Worm (Caenorhabditis elegans) whole organism, L1 larva: ENCODE data around the gene nstp-2.

Source experiments
- C04F5.9 ChIP-seq: sonication (generic microtip); optimal IDR thresholded peaks from 2 replicates; lab custom pipeline; 2016; ENCODE audit warnings: missing genetic modification characterization, missing compliant biosample characterization
- aha-1 ChIP-seq: fragments of 150-350 bp; optimal IDR thresholded peaks from 2 replicates; lab custom pipeline; 2014; ENCODE audit warnings: missing biosample characterization, missing genetic modification characterization
- blmp-1 ChIP-seq: fragments of 150-350 bp; optimal IDR thresholded peaks from 2 replicates; lab custom pipeline; 2014; ENCODE audit warnings: missing biosample characterization, missing genetic modification characterization
- ceh-8 ChIP-seq: fragments of 200-800 bp; sonication (Bioruptor generic); optimal IDR thresholded peaks from 2 replicates; lab custom pipeline; 2018; ENCODE audit warnings: mild to moderate bottlenecking, missing genetic modification characterization, moderate library complexity, missing compliant biosample characterization
- ceh-82 ChIP-seq, 3 experiments: fragments of 150-350 bp in 1 of 3; sonication (generic microtip) in 2 of 3; optimal IDR thresholded peaks; 2 replicates each; lab custom pipeline; 2014 to 2017; ENCODE audit warnings: missing biosample characterization in 3 of 3, missing genetic modification characterization in 3 of 3
- ceh-90 ChIP-seq: sonication (generic microtip); optimal IDR thresholded peaks from 2 replicates; lab custom pipeline; 2016; ENCODE audit warnings: missing genetic modification characterization, missing compliant biosample characterization
- ces-1 ChIP-seq: fragments of 150-350 bp; optimal IDR thresholded peaks from 2 replicates; lab custom pipeline; 2014; ENCODE audit warnings: missing biosample characterization, missing genetic modification reagents, missing genetic modification characterization
- dsc-1 ChIP-seq: sonication (generic microtip); optimal IDR thresholded peaks from 2 replicates; lab custom pipeline; 2016; ENCODE audit warnings: mild to moderate bottlenecking, missing genetic modification characterization, missing compliant biosample characterization
- efl-1 ChIP-seq, 4 experiments: fragments of 150-350 bp; optimal IDR thresholded peaks in 3 of 4; peaks in 1 of 4; 1 replicate in 1 of 4; 2 replicates in 3 of 4; lab custom pipeline; 2014; ENCODE audit warnings: missing biosample characterization in 2 of 4, missing genetic modification characterization in 2 of 4, missing genetic modification reagents in 2 of 4
- efl-3 ChIP-seq: fragments of 200-800 bp; sonication (Bioruptor generic); optimal IDR thresholded peaks from 2 replicates; lab custom pipeline; 2018; ENCODE audit warnings: mild to moderate bottlenecking, missing genetic modification characterization, missing compliant biosample characterization
- egl-13 ChIP-seq: sonication (generic microtip); optimal IDR thresholded peaks from 2 replicates; lab custom pipeline; 2016; ENCODE audit warnings: missing genotype, missing genetic modification reagents, missing genetic modification characterization, missing compliant biosample characterization
- egl-27 ChIP-seq, 2 experiments: fragments of 150-350 bp in 1 of 2; sonication (generic microtip); optimal IDR thresholded peaks; 3 replicates each; lab custom pipeline; 2017 to 2018; ENCODE audit warnings: missing biosample characterization in 2 of 2, missing genetic modification characterization in 2 of 2, missing genetic modification reagents in 2 of 2
- elt-3 ChIP-seq, 6 experiments: fragments of 150-350 bp in 1 of 6; sonication (generic microtip); optimal IDR thresholded peaks; 2 replicates each; lab custom pipeline; 2017 to 2018; ENCODE audit warnings: missing biosample characterization in 6 of 6, missing genetic modification characterization in 6 of 6, inconsistent platforms in 1 of 6
- fkh-10 ChIP-seq: sonication (generic microtip); optimal IDR thresholded peaks from 2 replicates; lab custom pipeline; 2017; ENCODE audit warnings: missing biosample characterization, missing genetic modification reagents, missing genetic modification characterization
- fkh-8 ChIP-seq: sonication (generic microtip); optimal IDR thresholded peaks from 2 replicates; lab custom pipeline; 2016; ENCODE audit warnings: mild to moderate bottlenecking, missing genetic modification characterization, missing compliant biosample characterization
- grh-1 ChIP-seq: fragments of 200-800 bp; sonication (Bioruptor generic); IDR thresholded peaks from 2 replicates; pipeline ENCODE4 v1.3.6; 2022; ENCODE audit warnings: missing genetic modification reagents, missing genetic modification characterization, missing compliant biosample characterization
- hpl-2 ChIP-seq: fragments of 150-350 bp; optimal IDR thresholded peaks from 2 replicates; lab custom pipeline; 2014; ENCODE audit warnings: missing biosample characterization, missing genetic modification reagents, missing genetic modification characterization
- irx-1 ChIP-seq: sonication (generic microtip); optimal IDR thresholded peaks from 2 replicates; lab custom pipeline; 2016; ENCODE audit warnings: missing genetic modification characterization, missing compliant biosample characterization
- isw-1 ChIP-seq: fragments of 200-800 bp; sonication (Bioruptor generic); IDR thresholded peaks from 2 replicates; pipeline ENCODE4 v1.3.6; 2022; ENCODE audit warnings: missing genetic modification characterization, missing compliant biosample characterization
- jun-1 ChIP-seq: fragments of 150-350 bp; optimal IDR thresholded peaks from 2 replicates; lab custom pipeline; 2014; ENCODE audit warnings: missing biosample characterization, missing genetic modification reagents, missing genetic modification characterization
- lin-13 ChIP-seq: fragments of 150-350 bp; optimal IDR thresholded peaks from 2 replicates; lab custom pipeline; 2014; ENCODE audit warnings: missing biosample characterization, missing genetic modification reagents, missing genetic modification characterization
- lin-14 ChIP-seq: fragments of 200-800 bp; sonication (Bioruptor generic); optimal IDR thresholded peaks from 2 replicates; lab custom pipeline; 2018; ENCODE audit warnings: mild to moderate bottlenecking, missing genetic modification characterization, moderate library complexity, missing compliant biosample characterization
- lin-15B ChIP-seq: fragments of 150-350 bp; sonication (generic microtip); optimal IDR thresholded peaks from 3 replicates; lab custom pipeline; 2014; ENCODE audit warnings: missing biosample characterization, missing genetic modification characterization
- lin-35 ChIP-seq, 2 experiments: fragments of 150-350 bp; optimal IDR thresholded peaks; 2 replicates each; lab custom pipeline; 2014; ENCODE audit warnings: missing biosample characterization in 2 of 2, missing genetic modification characterization in 2 of 2, missing genetic modification reagents in 2 of 2
- lsy-2 ChIP-seq, 2 experiments: fragments of 150-350 bp; optimal IDR thresholded peaks; 2 replicates each; lab custom pipeline; 2014; ENCODE audit warnings: missing biosample characterization in 2 of 2, missing genetic modification characterization in 2 of 2
- mep-1 ChIP-seq: fragments of 150-350 bp; optimal IDR thresholded peaks from 2 replicates; lab custom pipeline; 2014; ENCODE audit warnings: missing biosample characterization, missing genetic modification characterization
- nhr-20 ChIP-seq: sonication (generic microtip); optimal IDR thresholded peaks from 2 replicates; lab custom pipeline; 2016; ENCODE audit warnings: mild to moderate bottlenecking, missing genetic modification characterization, missing compliant biosample characterization
- nhr-28 ChIP-seq: fragments of 150-350 bp; optimal IDR thresholded peaks from 2 replicates; lab custom pipeline; 2014; ENCODE audit warnings: missing biosample characterization, missing genetic modification characterization
- nhr-71 ChIP-seq: sonication (generic microtip); optimal IDR thresholded peaks from 2 replicates; lab custom pipeline; 2016; ENCODE audit warnings: mild to moderate bottlenecking, missing genetic modification characterization, moderate library complexity, missing compliant biosample characterization
- nhr-85 ChIP-seq: sonication (generic microtip); peaks from one replicate; lab custom pipeline; 2016; ENCODE audit warnings: missing genetic modification characterization, inconsistent platforms, missing compliant biosample characterization
- pax-3 ChIP-seq: fragments of 200-800 bp; sonication (Bioruptor generic); optimal IDR thresholded peaks from 2 replicates; lab custom pipeline; 2018; ENCODE audit warnings: mild to moderate bottlenecking, missing genetic modification characterization, moderate library complexity, missing compliant biosample characterization
- rnt-1 ChIP-seq: sonication (generic microtip); optimal IDR thresholded peaks from 2 replicates; lab custom pipeline; 2016; ENCODE audit warnings: mild to moderate bottlenecking, missing genetic modification characterization, moderate library complexity, missing compliant biosample characterization
- snpc-4 ChIP-seq: fragments of 150-350 bp; optimal IDR thresholded peaks from 2 replicates; lab custom pipeline; 2014; ENCODE audit warnings: missing biosample characterization, missing genetic modification characterization
- snu-23 ChIP-seq: sonication (generic microtip); optimal IDR thresholded peaks from 2 replicates; lab custom pipeline; 2016; ENCODE audit warnings: missing genetic modification characterization, missing compliant biosample characterization
- sptf-1 ChIP-seq: fragments of 150-350 bp; optimal IDR thresholded peaks from 2 replicates; lab custom pipeline; 2014; ENCODE audit warnings: missing biosample characterization, missing genetic modification characterization
- swsn-7 ChIP-seq: sonication (generic microtip); optimal IDR thresholded peaks from 2 replicates; lab custom pipeline; 2016; ENCODE audit warnings: missing genetic modification characterization, missing compliant biosample characterization
- unc-130 ChIP-seq: fragments of 150-350 bp; optimal IDR thresholded peaks from 2 replicates; lab custom pipeline; 2017; ENCODE audit warnings: missing biosample characterization, missing genetic modification characterization, inconsistent platforms
- unc-30 ChIP-seq: sonication (generic microtip); optimal IDR thresholded peaks from 2 replicates; lab custom pipeline; 2017; ENCODE audit warnings: missing biosample characterization, missing genetic modification characterization
- unc-86 ChIP-seq: sonication (generic microtip); optimal IDR thresholded peaks from 2 replicates; lab custom pipeline; 2016; ENCODE audit warnings: missing genetic modification characterization, missing compliant biosample characterization
- vab-15 ChIP-seq: sonication (generic microtip); optimal IDR thresholded peaks from 2 replicates; lab custom pipeline; 2017; ENCODE audit warnings: missing genotype, mild to moderate bottlenecking, missing genetic modification characterization, missing compliant biosample characterization
- zip-4 ChIP-seq: fragments of 200-800 bp; sonication (Bioruptor generic); optimal IDR thresholded peaks from 2 replicates; lab custom pipeline; 2018; ENCODE audit warnings: mild to moderate bottlenecking, missing genetic modification characterization, moderate library complexity, missing compliant biosample characterization
- ztf-11 ChIP-seq, 2 experiments: sonication (generic microtip); optimal IDR thresholded peaks; 2 replicates each; lab custom pipeline; 2016 to 2017; ENCODE audit warnings: missing genetic modification characterization in 2 of 2, missing biosample characterization in 1 of 2, missing compliant biosample characterization in 1 of 2

nstp-2 gene

ce11 chrIV:6574343-6574742 lies 31.6 kb downstream of the nstp-2 start:
- TF ChIP-seq ceh-82 (tag; optimal IDR thresholded peaks at IDR 0.05; lab: Kevin White, UChicago): peak in 1 of 3 experiments; percentile 20
- TF ChIP-seq nhr-71 (tag; lab: Kevin White, UChicago): peak; percentile 26
- TF ChIP-seq lin-35 (GFP tag; optimal IDR thresholded peaks at IDR 0.05; lab: Kevin White, UChicago): peak in 1 of 2 experiments; percentile 31
- peak; percentile 9 for TF ChIP-seq dsc-1 (tag; lab: Kevin White, UChicago)
- TF ChIP-seq grh-1 (GFP tag; lab: Robert Waterston, UW): no peak
- TF ChIP-seq efl-1 (optimal IDR thresholded peaks at IDR 0.05; lab: Kevin White, UChicago): peak in 1 of 2 experiments; percentile 18
- TF ChIP-seq efl-1 (GFP tag; optimal IDR thresholded peaks at IDR 0.05 in 1 of 2; lab: Kevin White, UChicago): no peak
- no peak for TF ChIP-seq lin-15B (tag; lab: Kevin White, UChicago)

- peak; percentile 4 for TF ChIP-seq snu-23
- no peak for TF ChIP-seq ceh-82 (tag; optimal IDR thresholded peaks at IDR 0.05; lab: Kevin White, UChicago)
- TF ChIP-seq efl-1 (optimal IDR thresholded peaks at IDR 0.05; lab: Kevin White, UChicago): no peak
- TF ChIP-seq efl-1 (GFP tag; optimal IDR thresholded peaks at IDR 0.05 in 1 of 2; lab: Kevin White, UChicago): peak in 1 of 2 experiments; percentile 84
- TF ChIP-seq jun-1: no peak
- no peak for TF ChIP-seq aha-1 (tag; lab: Kevin White, UChicago)
- no peak for TF ChIP-seq vab-15
These were observed 33.3 kb downstream of the nstp-2 start for ce11 chrIV:6572655-6573054.

- TF ChIP-seq elt-3 (tag; optimal IDR thresholded peaks at IDR 0.05; lab: Kevin White, UChicago): no peak
- TF ChIP-seq nhr-85 (tag; lab: Kevin White, UChicago): no peak
- TF ChIP-seq mep-1 (tag; lab: Kevin White, UChicago): no peak
- TF ChIP-seq ztf-11 (tag; optimal IDR thresholded peaks at IDR 0.05; lab: Kevin White, UChicago): no peak
- no peak for TF ChIP-seq hpl-2 (GFP tag; lab: Kevin White, UChicago)
- no peak for TF ChIP-seq zip-4 (GFP tag; lab: Kevin White, UChicago)
- TF ChIP-seq unc-30: no peak
- TF ChIP-seq unc-130: no peak
- TF ChIP-seq irx-1 (tag; lab: Kevin White, UChicago): no peak
- TF ChIP-seq unc-86 (tag; lab: Kevin White, UChicago): no peak
- no peak for TF ChIP-seq isw-1 (GFP tag; lab: Robert Waterston, UW)
- no peak for TF ChIP-seq ces-1 (GFP tag; lab: Kevin White, UChicago)
- no peak for TF ChIP-seq fkh-10 (GFP tag; lab: Kevin White, UChicago)
- TF ChIP-seq lin-15B (tag; lab: Kevin White, UChicago): no peak
- TF ChIP-seq dsc-1 (tag; lab: Kevin White, UChicago): no peak
These were observed 33.8 kb downstream of the nstp-2 start, which contains the start of gene bicd-1 for ce11 chrIV:6572238-6572637. Gene bicd-1 (minus strand): TSS chrIV:6572338.

- peak; percentile 13 for TF ChIP-seq snpc-4 (tag; lab: Kevin White, UChicago)
- TF ChIP-seq unc-30: no peak
These were observed 40.4 kb downstream of the nstp-2 start for ce11 chrIV:6565605-6566004.

ce11 chrIV:6562039-6562438 lies 43.9 kb downstream of the nstp-2 start:
- TF ChIP-seq lin-15B (tag; lab: Kevin White, UChicago) (no peak), nhr-28 (tag; lab: Kevin White, UChicago) (no peak), egl-27 (tag; optimal IDR thresholded peaks at IDR 0.05; lab: Kevin White, UChicago) (no peak), pax-3 (no peak), lin-14 (GFP tag; lab: Kevin White, UChicago) (no peak), lsy-2 (tag; optimal IDR thresholded peaks at IDR 0.05; lab: Kevin White, UChicago) (no peak), C04F5.9 (no peak), vab-15 (no peak), fkh-10 (GFP tag; lab: Kevin White, UChicago) (no peak), lin-35 (GFP tag; optimal IDR thresholded peaks at IDR 0.05; lab: Kevin White, UChicago) (no peak)

ce11 chrIV:6560434-6560833 lies 45.6 kb downstream of the nstp-2 start, which contains the start of gene best-9:
Gene best-9 (plus strand): TSS chrIV:6560734.
- no peak for TF ChIP-seq nhr-20 (tag; lab: Kevin White, UChicago)
- no peak for TF ChIP-seq hpl-2 (GFP tag; lab: Kevin White, UChicago)
- no peak for TF ChIP-seq lin-13
- no peak for TF ChIP-seq blmp-1 (tag; lab: Kevin White, UChicago)
- TF ChIP-seq swsn-7: no peak
- no peak for TF ChIP-seq ceh-8 (GFP tag; lab: Kevin White, UChicago)
- TF ChIP-seq ceh-90 (tag; lab: Kevin White, UChicago): no peak
- TF ChIP-seq rnt-1: no peak
- TF ChIP-seq snu-23: no peak
- TF ChIP-seq unc-30: no peak
- TF ChIP-seq egl-13 (tag; lab: Kevin White, UChicago): no peak
- no peak for TF ChIP-seq sptf-1 (tag; lab: Kevin White, UChicago)
- TF ChIP-seq efl-3 (GFP tag; lab: Kevin White, UChicago): no peak
- no peak for TF ChIP-seq zip-4 (GFP tag; lab: Kevin White, UChicago)
- TF ChIP-seq fkh-8 (tag; lab: Kevin White, UChicago): no peak
